Worm (Caenorhabditis elegans) whole organism, mixed stage, embryonic: ENCODE measurements around the gene F58F6.5.

Experiments
- blmp-1 ChIP-seq: fragments of 150-350 bp; optimal IDR thresholded peaks from 2 replicates; lab custom pipeline; 2014; ENCODE audit warnings: missing biosample characterization, missing genetic modification characterization
- ceh-39 ChIP-seq: fragments of 150-350 bp; optimal IDR thresholded peaks from 2 replicates; lab custom pipeline; 2014; ENCODE audit warnings: missing biosample characterization, missing genetic modification characterization
- ceh-43 ChIP-seq: fragments of 200-800 bp; sonication (Bioruptor generic); optimal IDR thresholded peaks from 2 replicates; lab custom pipeline; 2018; ENCODE audit warnings: mild to moderate bottlenecking, missing genetic modification characterization, moderate library complexity, missing compliant biosample characterization
- ceh-83 ChIP-seq: fragments of 200-800 bp; sonication (Bioruptor generic); optimal IDR thresholded peaks from 2 replicates; lab custom pipeline; 2018; ENCODE audit warnings: mild to moderate bottlenecking, missing genetic modification characterization, missing compliant biosample characterization
- ces-1 ChIP-seq: fragments of 150-350 bp; optimal IDR thresholded peaks from 2 replicates; lab custom pipeline; 2014; ENCODE audit warnings: missing biosample characterization, missing genetic modification reagents, missing genetic modification characterization
- cnd-1 ChIP-seq: fragments of 200-800 bp; sonication (Bioruptor generic); optimal IDR thresholded peaks from 2 replicates; lab custom pipeline; 2018; ENCODE audit warnings: mild to moderate bottlenecking, missing genetic modification characterization, missing compliant biosample characterization
- drap-1 ChIP-seq: fragments of 200-800 bp; sonication (Bioruptor generic); optimal IDR thresholded peaks from 3 replicates; lab custom pipeline; 2018; ENCODE audit warnings: mild to moderate bottlenecking, missing genetic modification characterization, missing compliant biosample characterization
- elt-1 ChIP-seq: sonication (generic microtip); optimal IDR thresholded peaks from 2 replicates; lab custom pipeline; 2017; ENCODE audit warnings: missing genetic modification characterization, mild to moderate bottlenecking, missing compliant biosample characterization, antibody characterized with exemption, moderate library complexity, borderline replicate concordance; ENCODE audit not compliant: insufficient read depth
- elt-3 ChIP-seq: fragments of 150-350 bp; optimal IDR thresholded peaks from 2 replicates; lab custom pipeline; 2014; ENCODE audit warnings: missing biosample characterization, missing genetic modification characterization
- flh-1 ChIP-seq: fragments of 200-800 bp; sonication (Bioruptor generic); optimal IDR thresholded peaks from 2 replicates; lab custom pipeline; 2018; ENCODE audit warnings: mild to moderate bottlenecking, missing genetic modification characterization, moderate library complexity, missing compliant biosample characterization
- ham-2 ChIP-seq: fragments of 200-800 bp; sonication (Bioruptor generic); optimal IDR thresholded peaks from 2 replicates; lab custom pipeline; 2018; ENCODE audit warnings: mild to moderate bottlenecking, missing genetic modification characterization, missing compliant biosample characterization
- hlh-1 ChIP-seq: fragments of 150-350 bp; optimal IDR thresholded peaks from 2 replicates; lab custom pipeline; 2014; ENCODE audit warnings: missing biosample characterization, missing genetic modification reagents, missing genetic modification characterization
- lin-13 ChIP-seq: fragments of 150-350 bp; optimal IDR thresholded peaks from 2 replicates; lab custom pipeline; 2014; ENCODE audit warnings: missing biosample characterization, missing genetic modification characterization
- lin-32 ChIP-seq: fragments of 200-800 bp; sonication (Bioruptor generic); optimal IDR thresholded peaks from 2 replicates; lab custom pipeline; 2018; ENCODE audit warnings: mild to moderate bottlenecking, missing genetic modification characterization, missing compliant biosample characterization
- lsy-2 ChIP-seq: fragments of 150-350 bp; optimal IDR thresholded peaks from 2 replicates; lab custom pipeline; 2014; ENCODE audit warnings: missing biosample characterization, missing genetic modification characterization
- mab-5 ChIP-seq: fragments of 150-350 bp; optimal IDR thresholded peaks from 2 replicates; lab custom pipeline; 2014; ENCODE audit warnings: missing biosample characterization, missing genetic modification characterization
- mep-1 ChIP-seq: fragments of 150-350 bp; optimal IDR thresholded peaks from 2 replicates; lab custom pipeline; 2017; ENCODE audit warnings: missing biosample characterization, missing genetic modification reagents, missing genetic modification characterization, inconsistent platforms
- mls-2 ChIP-seq: sonication (generic microtip); optimal IDR thresholded peaks from 2 replicates; lab custom pipeline; 2016; ENCODE audit warnings: mild to moderate bottlenecking, missing genetic modification characterization, moderate library complexity, missing compliant biosample characterization
- nhr-12 ChIP-seq: fragments of 150-350 bp; optimal IDR thresholded peaks from 2 replicates; lab custom pipeline; 2014; ENCODE audit warnings: missing biosample characterization, missing genetic modification characterization
- nhr-28 ChIP-seq: fragments of 150-350 bp; optimal IDR thresholded peaks from 2 replicates; lab custom pipeline; 2014; ENCODE audit warnings: missing biosample characterization, missing genetic modification characterization
- nhr-76 ChIP-seq: sonication (generic microtip); optimal IDR thresholded peaks from 2 replicates; lab custom pipeline; 2017; ENCODE audit warnings: missing biosample characterization, missing genetic modification characterization
- pha-4 ChIP-seq: fragments of 150-350 bp; optimal IDR thresholded peaks from 2 replicates; lab custom pipeline; 2018; ENCODE audit warnings: missing biosample characterization, missing genetic modification reagents, missing genetic modification characterization
- sem-2 ChIP-seq: fragments of 200-800 bp; sonication (Bioruptor generic); optimal IDR thresholded peaks from 2 replicates; lab custom pipeline; 2018; ENCODE audit warnings: mild to moderate bottlenecking, missing genetic modification characterization, missing compliant biosample characterization
- snpc-4 ChIP-seq: fragments of 150-350 bp; optimal IDR thresholded peaks from 2 replicates; lab custom pipeline; 2014; ENCODE audit warnings: missing biosample characterization, missing genetic modification characterization
- sptf-1 ChIP-seq: sonication (generic microtip); optimal IDR thresholded peaks from 2 replicates; lab custom pipeline; 2017; ENCODE audit warnings: mild to moderate bottlenecking, missing genetic modification characterization, moderate library complexity, missing compliant biosample characterization
- unc-120 ChIP-seq: sonication (generic microtip); optimal IDR thresholded peaks from 2 replicates; lab custom pipeline; 2017; ENCODE audit warnings: missing genetic modification characterization, missing compliant biosample characterization; ENCODE audit not compliant: poor library complexity, severe bottlenecking
- unc-39 ChIP-seq: fragments of 150-350 bp; optimal IDR thresholded peaks from 2 replicates; lab custom pipeline; 2014; ENCODE audit warnings: missing biosample characterization, missing genetic modification characterization
- unc-62 ChIP-seq: fragments of 150-350 bp; optimal IDR thresholded peaks from 2 replicates; lab custom pipeline; 2014; ENCODE audit warnings: missing biosample characterization, missing genetic modification reagents, missing genetic modification characterization
- zip-8 ChIP-seq: fragments of 150-350 bp; optimal IDR thresholded peaks from 2 replicates; lab custom pipeline; 2014; ENCODE audit warnings: missing biosample characterization, missing genetic modification characterization

F58F6.5 gene

DNA sequence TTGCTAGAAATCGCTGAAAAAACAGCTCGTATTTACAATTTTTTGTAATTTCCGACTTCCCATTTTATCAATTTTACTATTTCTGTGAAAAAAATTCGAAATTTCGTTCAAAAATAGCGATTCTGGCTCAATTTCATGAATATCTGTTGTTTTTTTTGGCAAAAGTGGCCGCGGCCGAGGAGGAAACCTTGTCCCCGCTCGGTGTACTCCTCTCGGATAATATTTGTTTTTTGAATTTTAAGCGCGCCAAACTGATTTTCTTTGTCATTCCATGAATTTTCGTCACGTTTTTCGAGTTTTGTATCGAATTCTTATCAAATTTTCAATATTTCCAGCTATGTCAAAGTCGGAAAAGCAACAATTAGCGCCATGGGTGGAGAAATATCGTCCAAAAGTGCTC lies 3.5 kb downstream of the F58F6.5 start, which contains the start of gene rfc-2:
Gene rfc-2, plus strand, starts transcription at position 334 of the 400 bp plus-strand sequence.
- TF ChIP-seq zip-8 (tag; lab: Kevin White, UChicago), result no peak
- TF ChIP-seq sem-2 (GFP tag; lab: Kevin White, UChicago), result no peak
- TF ChIP-seq hlh-1 (tag; lab: Kevin White, UChicago), result no peak
- TF ChIP-seq pha-4 (tag; lab: Kevin White, UChicago), result no peak
- peak; percentile 38 for TF ChIP-seq mep-1 (tag; lab: Kevin White, UChicago)
- TF ChIP-seq nhr-76, result no peak
- no peak for TF ChIP-seq elt-3 (tag; lab: Kevin White, UChicago)

DNA sequence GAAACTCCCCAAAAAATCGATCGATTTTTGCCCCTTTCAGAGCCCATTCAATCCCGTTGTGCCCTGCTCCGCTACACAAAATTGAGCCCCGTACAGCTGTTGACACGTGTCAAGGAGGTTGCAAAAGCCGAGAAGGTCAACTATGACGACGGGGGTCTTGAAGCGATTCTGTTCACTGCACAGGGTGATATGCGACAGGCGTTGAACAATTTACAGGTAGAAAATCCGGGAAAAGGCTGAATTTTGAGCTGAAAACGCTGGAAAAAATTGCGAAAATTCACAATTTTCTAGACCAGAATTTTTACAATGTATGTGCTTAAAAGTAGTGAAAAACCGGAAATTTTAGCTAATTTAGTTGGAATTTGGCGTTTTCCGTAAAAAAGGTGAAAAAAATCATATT lies 5.9 kb downstream of the F58F6.5 start:
- TF ChIP-seq nhr-28 (tag; lab: Kevin White, UChicago) (no peak), drap-1 (GFP tag; lab: Kevin White, UChicago) (no peak), snpc-4 (tag; lab: Kevin White, UChicago) (no peak), unc-62 (no peak), cnd-1 (no peak), nhr-12 (tag; lab: Kevin White, UChicago) (no peak), ceh-43 (GFP tag; lab: Kevin White, UChicago) (no peak), unc-39 (tag; lab: Kevin White, UChicago) (no peak), mls-2 (tag; lab: Kevin White, UChicago) (no peak), flh-1 (GFP tag; lab: Kevin White, UChicago) (no peak), zip-8 (tag; lab: Kevin White, UChicago) (no peak), ceh-39 (tag; lab: Kevin White, UChicago) (no peak), lsy-2 (tag; lab: Kevin White, UChicago) (no peak), blmp-1 (no peak), mep-1 (tag; lab: Kevin White, UChicago) (no peak)

DNA sequence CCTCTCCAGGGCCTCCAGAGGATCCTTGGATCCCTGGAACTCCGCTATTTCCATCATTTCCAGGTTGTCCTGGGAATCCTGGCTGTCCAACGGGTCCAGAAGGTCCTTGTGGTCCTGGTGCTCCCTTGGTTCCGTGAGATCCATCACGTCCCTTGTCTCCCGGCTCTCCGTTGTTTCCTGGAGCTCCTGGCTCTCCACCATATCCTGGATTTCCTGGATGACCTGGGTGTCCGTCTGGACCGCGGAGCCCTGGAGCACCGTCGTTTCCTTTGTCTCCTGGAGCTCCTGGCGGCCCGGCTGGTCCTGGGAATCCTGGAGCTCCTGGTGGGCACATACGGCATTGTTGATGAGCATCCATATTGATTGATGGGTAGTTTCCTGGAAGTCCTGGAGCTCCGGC lies 10.3 kb downstream of the F58F6.5 start:
- TF ChIP-seq lin-13 (tag; lab: Kevin White, UChicago) (no peak), elt-1 (tag; lab: Kevin White, UChicago) (no peak), lin-32 (GFP tag; lab: Kevin White, UChicago) (no peak), hlh-1 (tag; lab: Kevin White, UChicago) (no peak), blmp-1 (no peak), ham-2 (GFP tag; lab: Kevin White, UChicago) (no peak), unc-39 (tag; lab: Kevin White, UChicago) (no peak), lsy-2 (tag; lab: Kevin White, UChicago) (no peak), mab-5 (tag; lab: Kevin White, UChicago) (no peak), mep-1 (tag; lab: Kevin White, UChicago) (no peak), unc-120 (no peak), ces-1 (GFP tag; lab: Kevin White, UChicago) (no peak), snpc-4 (tag; lab: Kevin White, UChicago) (no peak), nhr-12 (tag; lab: Kevin White, UChicago) (no peak), ceh-39 (tag; lab: Kevin White, UChicago) (no peak)

ce11 chrIV:1355147-1355546 lies 11.7 kb downstream of the F58F6.5 start, which contains the start of gene col-104:
Gene col-104 (minus strand): TSS chrIV:1355305.
- TF ChIP-seq zip-8 (tag; lab: Kevin White, UChicago) (no peak), drap-1 (GFP tag; lab: Kevin White, UChicago) (no peak)

- TF ChIP-seq sptf-1 (tag; lab: Kevin White, UChicago) (peak; percentile 46), snpc-4 (tag; lab: Kevin White, UChicago) (no peak), ceh-83 (GFP tag; lab: Kevin White, UChicago) (peak; percentile 59), drap-1 (GFP tag; lab: Kevin White, UChicago) (no peak), pha-4 (tag; lab: Kevin White, UChicago) (no peak), blmp-1 (no peak), ceh-43 (GFP tag; lab: Kevin White, UChicago) (no peak), mep-1 (tag; lab: Kevin White, UChicago) (no peak), mab-5 (tag; lab: Kevin White, UChicago) (no peak), flh-1 (GFP tag; lab: Kevin White, UChicago) (no peak)
Observed at ce11 chrIV:1358109-1358508, 14.6 kb downstream of the F58F6.5 start.
